Fruit fly (Drosophila melanogaster): ENCODE measurements around the gene CG4074.

DNA sequence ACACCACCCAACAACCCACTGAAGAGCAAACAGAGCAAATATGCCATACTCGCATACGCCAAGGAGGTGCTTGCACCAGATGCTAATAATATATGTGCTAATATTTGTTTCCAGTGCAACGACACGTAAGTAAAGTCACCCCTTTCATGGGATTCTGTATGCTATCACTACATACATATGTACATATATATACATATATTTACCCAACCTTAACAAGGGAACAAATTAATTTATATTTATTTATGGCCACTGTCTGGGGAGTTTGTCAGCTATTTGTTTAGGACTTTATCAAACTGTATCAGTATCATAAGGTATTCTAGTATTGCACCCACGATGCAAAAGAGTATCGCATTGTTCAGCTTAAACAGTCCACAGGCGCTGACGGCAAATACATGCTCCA lies 32.0 kb downstream of the CG4074 start:
- TF ChIP-seq psq (optimal IDR thresholded peaks at IDR 0.05) (no peak), Myc (optimal IDR thresholded peaks at IDR 0.05) (no peak), insv (optimal IDR thresholded peaks at IDR 0.05) (no peak), h (optimal IDR thresholded peaks at IDR 0.05) (no peak), Sin3A (optimal IDR thresholded peaks at IDR 0.05) (no peak)

All from Kc167 (cell line).